Fruit fly (Drosophila melanogaster) whole organism, embryonic: ENCODE results near the gene CG10165.

Experiments
- Atf6 ChIP-seq: fragments of 200-800 bp; sonication (Bioruptor generic); IDR thresholded peaks from 2 replicates; pipeline ENCODE4 v1.3.6; 2022; ENCODE audit warnings: missing biosample characterization, missing genetic modification characterization
- Bgb ChIP-seq: fragments of 200-800 bp; sonication (Bioruptor generic); IDR thresholded peaks from 2 replicates; pipeline ENCODE4 v1.3.6; 2022; ENCODE audit warnings: missing biosample characterization, missing genetic modification characterization; ENCODE audit not compliant: partially characterized antibody
- CG10543 ChIP-seq: fragments of 200-800 bp; sonication (Bioruptor generic); optimal IDR thresholded peaks from 3 replicates; lab custom pipeline; 2017; ENCODE audit warnings: missing biosample characterization, mild to moderate bottlenecking, missing genetic modification characterization, moderate library complexity
- CG12769 ChIP-seq: fragments of 200-800 bp; sonication (Bioruptor generic); optimal IDR thresholded peaks from 2 replicates; lab custom pipeline; 2019; ENCODE audit warnings: missing biosample characterization, mild to moderate bottlenecking, missing genetic modification characterization, moderate library complexity
- CG13287 ChIP-seq: fragments of 200-800 bp; sonication (Bioruptor generic); IDR thresholded peaks from 2 replicates; pipeline ENCODE4 v1.3.6; 2022; ENCODE audit warnings: missing biosample characterization, missing genetic modification characterization; ENCODE audit not compliant: partially characterized antibody
- CG13775 ChIP-seq: fragments of 200-800 bp; sonication (Bioruptor generic); optimal IDR thresholded peaks from 3 replicates; lab custom pipeline; 2017; ENCODE audit warnings: missing biosample characterization, mild to moderate bottlenecking, missing genetic modification characterization
- CG1647 ChIP-seq: fragments of 200-800 bp; sonication (Bioruptor generic); optimal IDR thresholded peaks from 3 replicates; lab custom pipeline; 2016; ENCODE audit warnings: missing biosample characterization, missing genetic modification characterization
- CG2116 ChIP-seq: fragments of 200-800 bp; sonication (Bioruptor generic); optimal IDR thresholded peaks from 3 replicates; lab custom pipeline; 2018; ENCODE audit warnings: missing biosample characterization, mild to moderate bottlenecking, missing genetic modification characterization
- CG31441 ChIP-seq: fragments of 200-800 bp; sonication (Bioruptor generic); IDR thresholded peaks from 2 replicates; pipeline ENCODE4 v1.3.6; 2022; ENCODE audit warnings: missing biosample characterization, missing genetic modification characterization
- CG34224 ChIP-seq: fragments of 200-800 bp; sonication (Bioruptor generic); IDR thresholded peaks from 3 replicates; pipeline ENCODE4 v1.3.6; 2022; ENCODE audit warnings: missing biosample characterization, missing genetic modification characterization; ENCODE audit not compliant: partially characterized antibody
- CG7963 ChIP-seq: fragments of 200-800 bp; sonication (Bioruptor generic); IDR thresholded peaks from 3 replicates; pipeline ENCODE4 v1.3.6; 2022; ENCODE audit warnings: missing biosample characterization, missing genetic modification characterization; ENCODE audit not compliant: partially characterized antibody
- CG8281 ChIP-seq: fragments of 200-800 bp; sonication (Bioruptor generic); optimal IDR thresholded peaks from 2 replicates; lab custom pipeline; 2018; ENCODE audit warnings: missing biosample characterization, mild to moderate bottlenecking, missing genetic modification characterization, moderate library complexity
- Deaf1 ChIP-seq: fragments of 200-800 bp; optimal IDR thresholded peaks from 3 replicates; lab custom pipeline; 2019; ENCODE audit warnings: missing biosample characterization, mild to moderate bottlenecking, missing genetic modification characterization, moderate library complexity
- Dp ChIP-seq: fragments of 200-800 bp; sonication (Bioruptor generic); optimal IDR thresholded peaks from 2 replicates; lab custom pipeline; 2018; ENCODE audit warnings: missing biosample characterization, mild to moderate bottlenecking, missing genetic modification characterization, moderate library complexity
- Drgx ChIP-seq: fragments of 200-800 bp; sonication (Bioruptor generic); IDR thresholded peaks from 2 replicates; pipeline ENCODE4 v1.3.6; 2022; ENCODE audit warnings: missing biosample characterization, missing genetic modification characterization
- E2f2 ChIP-seq: fragments of 200-800 bp; sonication (Bioruptor generic); IDR thresholded peaks from 2 replicates; pipeline ENCODE4 v1.3.6; 2022; ENCODE audit warnings: missing biosample characterization, missing genetic modification characterization
- Lpt ChIP-seq: fragments of >200 bp; optimal IDR thresholded peaks from 2 replicates; lab custom pipeline; 2018; ENCODE audit warnings: missing biosample characterization, missing genetic modification characterization
- Myb ChIP-seq: fragments of 200-800 bp; sonication (Bioruptor generic); optimal IDR thresholded peaks from 2 replicates; lab custom pipeline; 2016; ENCODE audit warnings: missing biosample characterization, missing genetic modification characterization
- Nf-YC ChIP-seq: fragments of 200-800 bp; optimal IDR thresholded peaks from 3 replicates; lab custom pipeline; 2019; ENCODE audit warnings: missing biosample characterization, mild to moderate bottlenecking, missing genetic modification characterization, moderate library complexity
- NfI ChIP-seq: fragments of 200-800 bp; sonication (Bioruptor generic); optimal IDR thresholded peaks from 3 replicates; lab custom pipeline; 2018; ENCODE audit warnings: missing biosample characterization, mild to moderate bottlenecking, missing genetic modification characterization, moderate library complexity
- Oaz ChIP-seq: fragments of 200-800 bp; sonication (Bioruptor generic); IDR thresholded peaks from 2 replicates; pipeline ENCODE4 v1.3.6; 2022; ENCODE audit warnings: missing biosample characterization, missing genetic modification characterization
- Pdp1 ChIP-seq, 2 experiments: fragments of 200-800 bp; sonication (Bioruptor generic); optimal IDR thresholded peaks; 3 replicates each; lab custom pipeline; 2016; ENCODE audit warnings: missing biosample characterization in 2 of 2, missing genetic modification characterization in 2 of 2, mild to moderate bottlenecking in 1 of 2, moderate library complexity in 1 of 2
- Stat92E ChIP-seq, 3 experiments: fragments of >200 bp in 2 of 3; fragments of 200-800 bp in 1 of 3; sonication (Bioruptor generic) in 1 of 3; optimal IDR thresholded peaks; 2 replicates each; lab custom pipeline; 2017 to 2019; ENCODE audit warnings: missing biosample characterization in 3 of 3, missing genetic modification characterization in 3 of 3, mild to moderate bottlenecking in 1 of 3, moderate library complexity in 1 of 3
- Vsx1 ChIP-seq: fragments of 200-800 bp; sonication (Bioruptor generic); optimal IDR thresholded peaks from 2 replicates; lab custom pipeline; 2017; ENCODE audit warnings: missing biosample characterization, mild to moderate bottlenecking, missing genetic modification characterization, missing genetic modification reagents
- YL-1 ChIP-seq: fragments of 200-800 bp; sonication (Bioruptor generic); optimal IDR thresholded peaks from 3 replicates; lab custom pipeline; 2017; ENCODE audit warnings: missing biosample characterization, mild to moderate bottlenecking, missing genetic modification characterization
- bigmax ChIP-seq: fragments of 200-800 bp; sonication (Bioruptor generic); optimal IDR thresholded peaks from 2 replicates; lab custom pipeline; 2018; ENCODE audit warnings: missing biosample characterization, mild to moderate bottlenecking, missing genetic modification characterization
- br ChIP-seq: fragments of >200 bp; optimal IDR thresholded peaks from 2 replicates; lab custom pipeline; 2017
- btn ChIP-seq: fragments of 200-800 bp; sonication (Bioruptor generic); optimal IDR thresholded peaks from 2 replicates; lab custom pipeline; 2016; ENCODE audit warnings: missing biosample characterization, missing genetic modification characterization
- chif ChIP-seq, 2 experiments: fragments of 200-800 bp; sonication (Bioruptor generic); optimal IDR thresholded peaks; 3 replicates each; lab custom pipeline; 2016; ENCODE audit warnings: missing biosample characterization in 2 of 2, missing genetic modification characterization in 2 of 2
- chinmo ChIP-seq: fragments of 200-800 bp; sonication (Bioruptor generic); IDR thresholded peaks from 4 replicates; pipeline ENCODE4 v1.3.6; 2022; ENCODE audit warnings: missing biosample characterization, missing genetic modification characterization; ENCODE audit not compliant: partially characterized antibody
- dmrt99B ChIP-seq: fragments of 200-800 bp; sonication (Bioruptor generic); optimal IDR thresholded peaks from 2 replicates; lab custom pipeline; 2018; ENCODE audit warnings: missing biosample characterization, mild to moderate bottlenecking, missing genetic modification characterization, moderate library complexity
- en ChIP-seq: fragments of 200-800 bp; sonication (Bioruptor generic); optimal IDR thresholded peaks from 2 replicates; lab custom pipeline; 2016; ENCODE audit warnings: missing biosample characterization, missing genetic modification characterization
- gt ChIP-seq: fragments of 200-800 bp; sonication (Bioruptor generic); IDR thresholded peaks from 2 replicates; pipeline ENCODE4 v1.3.6; 2022; ENCODE audit warnings: missing biosample characterization, missing genetic modification characterization
- kah ChIP-seq: fragments of 200-800 bp; sonication (Bioruptor generic); optimal IDR thresholded peaks from 2 replicates; lab custom pipeline; 2018; ENCODE audit warnings: missing biosample characterization, mild to moderate bottlenecking, missing genetic modification characterization
- lmd ChIP-seq: fragments of 200-800 bp; sonication (Bioruptor generic); IDR thresholded peaks from 2 replicates; pipeline ENCODE4 v1.3.6; 2022; ENCODE audit warnings: missing biosample characterization, missing genetic modification characterization
- lola ChIP-seq, 3 experiments: fragments of >200 bp in 2 of 3; fragments of 200-800 bp in 1 of 3; sonication (Bioruptor generic) in 1 of 3; optimal IDR thresholded peaks; 2 replicates each; lab custom pipeline; 2017 to 2019; ENCODE audit warnings: missing biosample characterization in 3 of 3, missing genetic modification characterization in 3 of 3, mild to moderate bottlenecking in 1 of 3, moderate library complexity in 1 of 3
- mld ChIP-seq: fragments of 200-800 bp; sonication (Bioruptor generic); IDR thresholded peaks from 3 replicates; pipeline ENCODE4 v1.3.6; 2022; ENCODE audit warnings: missing biosample characterization, missing genetic modification characterization; ENCODE audit not compliant: partially characterized antibody
- onecut ChIP-seq: fragments of 200-800 bp; sonication (Bioruptor generic); IDR thresholded peaks from 2 replicates; pipeline ENCODE4 v1.3.6; 2022; ENCODE audit warnings: missing biosample characterization, missing genetic modification characterization
- p53 ChIP-seq: fragments of 200-800 bp; sonication (Bioruptor generic); optimal IDR thresholded peaks from 2 replicates; lab custom pipeline; 2016; ENCODE audit warnings: missing biosample characterization, missing genetic modification characterization
- peb ChIP-seq: fragments of 200-800 bp; sonication (Bioruptor generic); IDR thresholded peaks from 2 replicates; pipeline ENCODE4 v1.3.6; 2022; ENCODE audit warnings: missing biosample characterization, missing genetic modification characterization
- salm ChIP-seq: fragments of 200-800 bp; sonication (Bioruptor generic); optimal IDR thresholded peaks from 2 replicates; lab custom pipeline; 2018; ENCODE audit warnings: missing biosample characterization, mild to moderate bottlenecking, missing genetic modification characterization
- sim ChIP-seq: fragments of 200-800 bp; sonication (Bioruptor generic); IDR thresholded peaks from 2 replicates; pipeline ENCODE4 v1.3.6; 2022; ENCODE audit warnings: missing biosample characterization, missing genetic modification characterization
- sna ChIP-seq: fragments of 200-800 bp; sonication (Bioruptor generic); IDR thresholded peaks from 2 replicates; pipeline ENCODE4 v1.3.6; 2022; ENCODE audit warnings: missing biosample characterization, missing genetic modification characterization; ENCODE audit not compliant: partially characterized antibody
- sug ChIP-seq: fragments of 200-800 bp; optimal IDR thresholded peaks from 2 replicates; lab custom pipeline; 2019; ENCODE audit warnings: missing biosample characterization, mild to moderate bottlenecking, missing genetic modification characterization, moderate library complexity
- tio ChIP-seq: fragments of 200-800 bp; sonication (Bioruptor generic); optimal IDR thresholded peaks from 2 replicates; lab custom pipeline; 2017; ENCODE audit warnings: missing biosample characterization, missing genetic modification characterization, inconsistent platforms
- trem ChIP-seq: fragments of 200-800 bp; optimal IDR thresholded peaks from 3 replicates; lab custom pipeline; 2019; ENCODE audit warnings: missing biosample characterization, mild to moderate bottlenecking, missing genetic modification characterization, moderate library complexity
- unc-4 ChIP-seq: fragments of 200-800 bp; sonication (Bioruptor generic); IDR thresholded peaks from 2 replicates; pipeline ENCODE4 v1.3.6; 2022; ENCODE audit warnings: missing biosample characterization, missing genetic modification characterization; ENCODE audit not compliant: partially characterized antibody
- unpg ChIP-seq: fragments of 200-800 bp; sonication (Bioruptor generic); optimal IDR thresholded peaks from 3 replicates; lab custom pipeline; 2018; ENCODE audit warnings: missing biosample characterization, mild to moderate bottlenecking, missing genetic modification characterization, moderate library complexity
- zfh2 ChIP-seq: fragments of 200-800 bp; sonication (Bioruptor generic); optimal IDR thresholded peaks from 2 replicates; lab custom pipeline; 2016; ENCODE audit warnings: missing biosample characterization, missing genetic modification characterization

CG10165 gene

dm6 chr2L:19519611-19520010 lies 10.5 kb downstream of the CG10165 start (continued):
- TF ChIP-seq unc-4 (GFP tag; lab: Robert Waterston, UW), result no peak
- no peak for TF ChIP-seq Myb (GFP tag; lab: Kevin White, UChicago)
- peak; percentile 13 for TF ChIP-seq Nf-YC (tag; lab: Kevin White, UChicago)
- TF ChIP-seq salm, result no peak
- no peak for TF ChIP-seq Pdp1 (GFP tag; optimal IDR thresholded peaks at IDR 0.05; lab: Kevin White, UChicago)
- no peak for TF ChIP-seq sug
- TF ChIP-seq dmrt99B, result no peak
- TF ChIP-seq bigmax (GFP tag; lab: Kevin White, UChicago), result no peak
- no peak for TF ChIP-seq Stat92E (GFP tag; optimal IDR thresholded peaks at IDR 0.05; lab: Kevin White, UChicago)
- TF ChIP-seq CG8281, result no peak
- no peak for TF ChIP-seq br (lab: Kevin White, UChicago)

- TF ChIP-seq sna (GFP tag; lab: Robert Waterston, UW) (peak; percentile 16; the same call in 1 of the 2 replicates), Vsx1 (GFP tag; lab: Kevin White, UChicago) (no peak), CG13775 (GFP tag; lab: Kevin White, UChicago) (no peak), CG2116 (GFP tag; lab: Kevin White, UChicago) (peak; percentile 21), CG7963 (GFP tag; lab: Robert Waterston, UW) (peak; percentile 57; the same call in 1 of the 3 replicates), zfh2 (GFP tag; lab: Kevin White, UChicago) (no peak), lola (GFP tag; optimal IDR thresholded peaks at IDR 0.05; lab: Kevin White, UChicago) (no peak), Oaz (no peak), Deaf1 (peak; percentile 85), Drgx (0 out of 2 replicates have a peak, but pooled peaks have one; percentile 14), CG1647 (GFP tag; lab: Kevin White, UChicago) (no peak), gt (no peak), kah (no peak), chinmo (GFP tag; lab: Robert Waterston, UW) (0 out of 4 replicates have a peak, but pooled peaks have one; percentile 57), E2f2 (peak; percentile 47), CG34224 (GFP tag; lab: Robert Waterston, UW) (peak; percentile 59; the same call in 2 of the 3 replicates), p53 (GFP tag; lab: Kevin White, UChicago) (no peak), Dp (peak; percentile 29), CG10543 (GFP tag; lab: Kevin White, UChicago) (peak; percentile 5), tio (GFP tag; lab: Kevin White, UChicago) (no peak), Atf6 (GFP tag; lab: Robert Waterston, UW) (no peak), NfI (GFP tag; lab: Kevin White, UChicago) (no peak), lmd (no peak), chif (GFP tag; optimal IDR thresholded peaks at IDR 0.05; lab: Kevin White, UChicago) (no peak), Lpt (no peak), onecut (0 out of 2 replicates have a peak, but pooled peaks have one; percentile 6), mld (GFP tag; lab: Robert Waterston, UW) (peak; percentile 70; the same call in 2 of the 3 replicates), trem (tag; lab: Kevin White, UChicago) (no peak), Bgb (GFP tag; lab: Robert Waterston, UW) (peak; percentile 41; the same call in 1 of the 2 replicates), sim (no peak), btn (GFP tag; lab: Kevin White, UChicago) (no peak), en (GFP tag; lab: Kevin White, UChicago) (no peak), CG13287 (peak; percentile 66), CG31441 (GFP tag; lab: Robert Waterston, UW) (no peak), unpg (GFP tag; lab: Kevin White, UChicago) (no peak), YL-1 (GFP tag; lab: Kevin White, UChicago) (peak; percentile 13), CG12769 (tag; lab: Kevin White, UChicago) (no peak), peb (GFP tag; lab: Robert Waterston, UW) (no peak)
Observed at dm6 chr2L:19518636-19519086, 11.4 kb downstream of the CG10165 start, which contains the start of gene CG10132. Gene CG10132 (plus strand): TSS chr2L:19518824.
